Worm (Caenorhabditis elegans) whole organism, L1 larva: Measurements from ENCODE around the gene sru-7.

Experiments
- C04F5.9 ChIP-seq: sonication (generic microtip); optimal IDR thresholded peaks from 2 replicates; lab custom pipeline; 2016; ENCODE audit warnings: missing genetic modification characterization, missing compliant biosample characterization
- C34B4.2 ChIP-seq: sonication (generic microtip); optimal IDR thresholded peaks from 2 replicates; lab custom pipeline; 2017; ENCODE audit warnings: mild to moderate bottlenecking, missing genetic modification characterization, missing compliant biosample characterization
- aly-2 ChIP-seq: fragments of 150-350 bp; optimal IDR thresholded peaks from 2 replicates; lab custom pipeline; 2014; ENCODE audit warnings: missing biosample characterization, missing genetic modification characterization
- blmp-1 ChIP-seq: fragments of 150-350 bp; optimal IDR thresholded peaks from 2 replicates; lab custom pipeline; 2014; ENCODE audit warnings: missing biosample characterization, missing genetic modification characterization
- ceh-82 ChIP-seq, 3 experiments: fragments of 150-350 bp in 1 of 3; sonication (generic microtip) in 2 of 3; optimal IDR thresholded peaks; 2 replicates each; lab custom pipeline; 2014 to 2017; ENCODE audit warnings: missing biosample characterization in 3 of 3, missing genetic modification characterization in 3 of 3
- dsc-1 ChIP-seq: sonication (generic microtip); optimal IDR thresholded peaks from 2 replicates; lab custom pipeline; 2016; ENCODE audit warnings: mild to moderate bottlenecking, missing genetic modification characterization, missing compliant biosample characterization
- efl-1 ChIP-seq, 4 experiments: fragments of 150-350 bp; optimal IDR thresholded peaks in 3 of 4; peaks in 1 of 4; 1 replicate in 1 of 4; 2 replicates in 3 of 4; lab custom pipeline; 2014; ENCODE audit warnings: missing biosample characterization in 2 of 4, missing genetic modification characterization in 2 of 4, missing genetic modification reagents in 2 of 4
- egl-13 ChIP-seq: sonication (generic microtip); optimal IDR thresholded peaks from 2 replicates; lab custom pipeline; 2016; ENCODE audit warnings: missing genotype, missing genetic modification reagents, missing genetic modification characterization, missing compliant biosample characterization
- egl-27 ChIP-seq, 2 experiments: fragments of 150-350 bp in 1 of 2; sonication (generic microtip); optimal IDR thresholded peaks; 3 replicates each; lab custom pipeline; 2017 to 2018; ENCODE audit warnings: missing biosample characterization in 2 of 2, missing genetic modification characterization in 2 of 2, missing genetic modification reagents in 2 of 2
- elt-2 ChIP-seq: sonication (generic microtip); optimal IDR thresholded peaks from 2 replicates; lab custom pipeline; 2016; ENCODE audit warnings: missing genetic modification characterization, mild to moderate bottlenecking, inconsistent platforms, missing compliant biosample characterization, missing genetic modification reagents
- elt-3 ChIP-seq, 6 experiments: fragments of 150-350 bp in 1 of 6; sonication (generic microtip); optimal IDR thresholded peaks; 2 replicates each; lab custom pipeline; 2017 to 2018; ENCODE audit warnings: missing biosample characterization in 6 of 6, missing genetic modification characterization in 6 of 6, inconsistent platforms in 1 of 6
- fkh-8 ChIP-seq: sonication (generic microtip); optimal IDR thresholded peaks from 2 replicates; lab custom pipeline; 2016; ENCODE audit warnings: mild to moderate bottlenecking, missing genetic modification characterization, missing compliant biosample characterization
- fos-1 ChIP-seq: fragments of 150-350 bp; optimal IDR thresholded peaks from 2 replicates; lab custom pipeline; 2014; ENCODE audit warnings: missing biosample characterization, missing genetic modification characterization
- lin-13 ChIP-seq: fragments of 150-350 bp; optimal IDR thresholded peaks from 2 replicates; lab custom pipeline; 2014; ENCODE audit warnings: missing biosample characterization, missing genetic modification reagents, missing genetic modification characterization
- lin-14 ChIP-seq: fragments of 200-800 bp; sonication (Bioruptor generic); optimal IDR thresholded peaks from 2 replicates; lab custom pipeline; 2018; ENCODE audit warnings: mild to moderate bottlenecking, missing genetic modification characterization, moderate library complexity, missing compliant biosample characterization
- lin-35 ChIP-seq, 2 experiments: fragments of 150-350 bp; optimal IDR thresholded peaks; 2 replicates each; lab custom pipeline; 2014; ENCODE audit warnings: missing biosample characterization in 2 of 2, missing genetic modification characterization in 2 of 2, missing genetic modification reagents in 2 of 2
- nhr-12 ChIP-seq: sonication (generic microtip); optimal IDR thresholded peaks from 2 replicates; lab custom pipeline; 2017; ENCODE audit warnings: missing biosample characterization, missing genetic modification characterization
- nhr-20 ChIP-seq: sonication (generic microtip); optimal IDR thresholded peaks from 2 replicates; lab custom pipeline; 2016; ENCODE audit warnings: mild to moderate bottlenecking, missing genetic modification characterization, missing compliant biosample characterization
- nhr-28 ChIP-seq: fragments of 150-350 bp; optimal IDR thresholded peaks from 2 replicates; lab custom pipeline; 2014; ENCODE audit warnings: missing biosample characterization, missing genetic modification characterization
- nhr-71 ChIP-seq: sonication (generic microtip); optimal IDR thresholded peaks from 2 replicates; lab custom pipeline; 2016; ENCODE audit warnings: mild to moderate bottlenecking, missing genetic modification characterization, moderate library complexity, missing compliant biosample characterization
- nhr-85 ChIP-seq: sonication (generic microtip); peaks from one replicate; lab custom pipeline; 2016; ENCODE audit warnings: missing genetic modification characterization, inconsistent platforms, missing compliant biosample characterization
- pag-3 ChIP-seq: sonication (generic microtip); optimal IDR thresholded peaks from 2 replicates; lab custom pipeline; 2017; ENCODE audit warnings: missing genetic modification characterization, mild to moderate bottlenecking, missing compliant biosample characterization, antibody characterized with exemption, borderline replicate concordance; ENCODE audit not compliant: insufficient read depth
- pqm-1 ChIP-seq: sonication (generic microtip); optimal IDR thresholded peaks from 3 replicates; lab custom pipeline; 2017; ENCODE audit warnings: missing biosample characterization, missing genetic modification characterization
- snpc-4 ChIP-seq: fragments of 150-350 bp; optimal IDR thresholded peaks from 2 replicates; lab custom pipeline; 2014; ENCODE audit warnings: missing biosample characterization, missing genetic modification characterization
- sox-4 ChIP-seq: sonication (generic microtip); optimal IDR thresholded peaks from 2 replicates; lab custom pipeline; 2016; ENCODE audit warnings: missing genetic modification characterization, missing compliant biosample characterization
- sup-37 ChIP-seq: fragments of 200-800 bp; sonication (Bioruptor generic); optimal IDR thresholded peaks from 2 replicates; lab custom pipeline; 2018; ENCODE audit warnings: mild to moderate bottlenecking, missing genetic modification characterization, missing compliant biosample characterization
- tbx-2 ChIP-seq: sonication (generic microtip); optimal IDR thresholded peaks from 2 replicates; lab custom pipeline; 2016; ENCODE audit warnings: missing genetic modification characterization, missing compliant biosample characterization
- tlp-1 ChIP-seq: fragments of 150-350 bp; optimal IDR thresholded peaks from 2 replicates; lab custom pipeline; 2014; ENCODE audit warnings: missing biosample characterization, missing genetic modification characterization
- unc-130 ChIP-seq: fragments of 150-350 bp; optimal IDR thresholded peaks from 2 replicates; lab custom pipeline; 2017; ENCODE audit warnings: missing biosample characterization, missing genetic modification characterization, inconsistent platforms
- unc-86 ChIP-seq: sonication (generic microtip); optimal IDR thresholded peaks from 2 replicates; lab custom pipeline; 2016; ENCODE audit warnings: missing genetic modification characterization, missing compliant biosample characterization
- vab-15 ChIP-seq: sonication (generic microtip); optimal IDR thresholded peaks from 2 replicates; lab custom pipeline; 2017; ENCODE audit warnings: missing genotype, mild to moderate bottlenecking, missing genetic modification characterization, missing compliant biosample characterization
- zag-1 ChIP-seq: fragments of 150-350 bp; optimal IDR thresholded peaks from 2 replicates; lab custom pipeline; 2014; ENCODE audit warnings: missing biosample characterization, missing genetic modification characterization
- ztf-4 ChIP-seq: fragments of 150-350 bp; optimal IDR thresholded peaks from 2 replicates; lab custom pipeline; 2014; ENCODE audit warnings: missing biosample characterization, missing genetic modification characterization

Gene sru-7

ce11 chrIV:8451709-8452248, 40.6 kb upstream of the sru-7 start, which contains the start of gene eppl-1:
Gene eppl-1, minus strand, starts transcription at chrIV:8451759.
- TF ChIP-seq lin-14 (GFP tag; lab: Kevin White, UChicago), result peak; percentile 56
- peak; percentile 7 for TF ChIP-seq blmp-1 (tag; lab: Kevin White, UChicago)
- TF ChIP-seq C34B4.2 (tag; lab: Kevin White, UChicago), result no peak
- no peak for TF ChIP-seq pag-3 (tag; lab: Kevin White, UChicago)
- TF ChIP-seq elt-2 (tag; lab: Kevin White, UChicago), result peak; percentile 92
- no peak for TF ChIP-seq efl-1 (optimal IDR thresholded peaks at IDR 0.05; lab: Kevin White, UChicago)
- peak in 1 of 2 experiments; percentile 13 for TF ChIP-seq efl-1 (GFP tag; optimal IDR thresholded peaks at IDR 0.05 in 1 of 2; lab: Kevin White, UChicago)
- TF ChIP-seq aly-2 (tag; lab: Kevin White, UChicago), result no peak
- no peak for TF ChIP-seq lin-13
- TF ChIP-seq nhr-20, result no peak
- TF ChIP-seq tbx-2 (tag; lab: Kevin White, UChicago), result peak; percentile 0
- TF ChIP-seq egl-13, result no peak
- TF ChIP-seq nhr-71 (tag; lab: Kevin White, UChicago), result peak; percentile 9
- TF ChIP-seq egl-27 (tag; optimal IDR thresholded peaks at IDR 0.05; lab: Kevin White, UChicago), result no peak
- peak in 2 of 6 experiments; percentile 85 for TF ChIP-seq elt-3 (tag; optimal IDR thresholded peaks at IDR 0.05; lab: Kevin White, UChicago)
- TF ChIP-seq ceh-82 (tag; optimal IDR thresholded peaks at IDR 0.05; lab: Kevin White, UChicago), result no peak

- peak; percentile 96 for TF ChIP-seq elt-2 (tag; lab: Kevin White, UChicago)
- TF ChIP-seq nhr-71 (tag; lab: Kevin White, UChicago), result peak; percentile 6
- peak; percentile 52 for TF ChIP-seq pqm-1
- no peak for TF ChIP-seq fos-1 (tag; lab: Kevin White, UChicago)
- peak in 1 of 2 experiments; percentile 2 for TF ChIP-seq lin-35 (GFP tag; optimal IDR thresholded peaks at IDR 0.05; lab: Kevin White, UChicago)
These were observed 39.2 kb upstream of the sru-7 start for ce11 chrIV:8453178-8453577.

- TF ChIP-seq elt-3 (tag; optimal IDR thresholded peaks at IDR 0.05; lab: Kevin White, UChicago), result no peak
- TF ChIP-seq elt-2 (tag; lab: Kevin White, UChicago), result peak; percentile 46
- TF ChIP-seq fkh-8, result no peak
- TF ChIP-seq tlp-1, result peak; percentile 28
These were observed 38.3 kb upstream of the sru-7 start for ce11 chrIV:8454076-8454475.

- no peak for TF ChIP-seq fkh-8
- no peak for TF ChIP-seq unc-86 (tag; lab: Kevin White, UChicago)
- TF ChIP-seq vab-15 (tag; lab: Kevin White, UChicago), result no peak
- no peak for TF ChIP-seq lin-35 (GFP tag; optimal IDR thresholded peaks at IDR 0.05; lab: Kevin White, UChicago)
- TF ChIP-seq zag-1 (tag; lab: Kevin White, UChicago), result no peak
- no peak for TF ChIP-seq nhr-85 (tag; lab: Kevin White, UChicago)
- no peak for TF ChIP-seq nhr-12 (tag; lab: Kevin White, UChicago)
- TF ChIP-seq ztf-4 (tag; lab: Kevin White, UChicago), result no peak
- no peak for TF ChIP-seq ceh-82 (tag; optimal IDR thresholded peaks at IDR 0.05; lab: Kevin White, UChicago)
- no peak for TF ChIP-seq tlp-1
These were observed 35.4 kb upstream of the sru-7 start, which contains the start of gene syx-4 for ce11 chrIV:8456899-8457298. Gene syx-4, plus strand, starts transcription at chrIV:8457280.

- TF ChIP-seq dsc-1 (no peak), sox-4 (tag; lab: Kevin White, UChicago) (no peak), fkh-8 (no peak), C04F5.9 (tag; lab: Kevin White, UChicago) (no peak), unc-130 (no peak), snpc-4 (tag; lab: Kevin White, UChicago) (no peak), nhr-28 (tag; lab: Kevin White, UChicago) (no peak), tbx-2 (tag; lab: Kevin White, UChicago) (no peak), sup-37 (GFP tag; lab: Kevin White, UChicago) (no peak)
These were observed 32.1 kb upstream of the sru-7 start, which contains the start of gene ant-1.4 for ce11 chrIV:8460208-8460607. Gene ant-1.4, minus strand, starts transcription at chrIV:8460308.
